Worm (Caenorhabditis elegans) whole organism, L3 larva: ENCODE results near the gene T10B9.9.

ENCODE experiments used
- R02D3.7 ChIP-seq: fragments of 150-350 bp; optimal IDR thresholded peaks from 2 replicates; lab custom pipeline; 2014; ENCODE audit warnings: missing biosample characterization, missing genetic modification characterization
- ZK546.5 ChIP-seq: sonication (generic microtip); optimal IDR thresholded peaks from 2 replicates; lab custom pipeline; 2017; ENCODE audit warnings: missing biosample characterization, missing genetic modification characterization
- aly-2 ChIP-seq: fragments of 150-350 bp; optimal IDR thresholded peaks from 2 replicates; lab custom pipeline; 2014; ENCODE audit warnings: missing biosample characterization, missing genetic modification characterization
- ceh-16 ChIP-seq: sonication (generic microtip); optimal IDR thresholded peaks from 2 replicates; lab custom pipeline; 2017; ENCODE audit warnings: missing biosample characterization, missing genetic modification characterization
- ceh-28 ChIP-seq: fragments of 150-350 bp; optimal IDR thresholded peaks from 2 replicates; lab custom pipeline; 2014; ENCODE audit warnings: missing biosample characterization, missing genetic modification reagents, missing genetic modification characterization
- ceh-82 ChIP-seq: fragments of 150-350 bp; optimal IDR thresholded peaks from 2 replicates; lab custom pipeline; 2014; ENCODE audit warnings: missing biosample characterization, missing genetic modification characterization
- ceh-9 ChIP-seq: sonication (generic microtip); optimal IDR thresholded peaks from 2 replicates; lab custom pipeline; 2018; ENCODE audit warnings: missing biosample characterization, missing genetic modification characterization
- egl-5 ChIP-seq: fragments of 150-350 bp; optimal IDR thresholded peaks from 2 replicates; lab custom pipeline; 2017; ENCODE audit warnings: missing biosample characterization, missing genetic modification reagents, missing genetic modification characterization, inconsistent platforms
- elt-1 ChIP-seq: fragments of 150-350 bp; optimal IDR thresholded peaks from 2 replicates; lab custom pipeline; 2014; ENCODE audit warnings: missing biosample characterization, missing genetic modification characterization
- elt-2 ChIP-seq: sonication (generic microtip); optimal IDR thresholded peaks from 2 replicates; lab custom pipeline; 2016; ENCODE audit warnings: missing genetic modification reagents, mild to moderate bottlenecking, missing genetic modification characterization, missing compliant biosample characterization
- elt-3 ChIP-seq, 3 experiments: fragments of 150-350 bp in 1 of 3; sonication (generic microtip) in 2 of 3; optimal IDR thresholded peaks; 2 replicates in 2 of 3; 4 replicates in 1 of 3; lab custom pipeline; 2014 to 2017; ENCODE audit warnings: missing biosample characterization in 3 of 3, missing genetic modification characterization in 3 of 3
- fos-1 ChIP-seq: fragments of 150-350 bp; optimal IDR thresholded peaks from 2 replicates; lab custom pipeline; 2014; ENCODE audit warnings: missing biosample characterization, missing genetic modification characterization
- hmg-11 ChIP-seq: sonication (generic microtip); optimal IDR thresholded peaks from 2 replicates; lab custom pipeline; 2016; ENCODE audit warnings: missing genetic modification characterization, missing compliant biosample characterization
- jun-1 ChIP-seq: fragments of 150-350 bp; optimal IDR thresholded peaks from 2 replicates; lab custom pipeline; 2014; ENCODE audit warnings: missing biosample characterization, missing genetic modification reagents, missing genetic modification characterization
- lin-15B ChIP-seq: fragments of 150-350 bp; optimal IDR thresholded peaks from 2 replicates; lab custom pipeline; 2014; ENCODE audit warnings: missing biosample characterization, missing genetic modification characterization
- lin-39 ChIP-seq: fragments of 150-350 bp; optimal IDR thresholded peaks from 2 replicates; lab custom pipeline; 2018; ENCODE audit warnings: missing biosample characterization, missing genetic modification reagents, missing genetic modification characterization
- lsy-12 ChIP-seq: sonication (generic microtip); optimal IDR thresholded peaks from 2 replicates; lab custom pipeline; 2016; ENCODE audit warnings: mild to moderate bottlenecking, missing genetic modification characterization, missing compliant biosample characterization
- mml-1 ChIP-seq: fragments of 150-350 bp; sonication (generic microtip); optimal IDR thresholded peaks from 3 replicates; lab custom pipeline; 2014; ENCODE audit warnings: missing biosample characterization, missing genetic modification characterization
- nfya-1 ChIP-seq: sonication (generic microtip); optimal IDR thresholded peaks from 2 replicates; lab custom pipeline; 2017; ENCODE audit warnings: missing genetic modification characterization, mild to moderate bottlenecking, missing compliant biosample characterization, antibody characterized with exemption, moderate library complexity; ENCODE audit not compliant: insufficient read depth
- nhr-12 ChIP-seq: fragments of 150-350 bp; optimal IDR thresholded peaks from 2 replicates; lab custom pipeline; 2014; ENCODE audit warnings: missing biosample characterization, missing genetic modification characterization
- nhr-23 ChIP-seq: fragments of 150-350 bp; optimal IDR thresholded peaks from 2 replicates; lab custom pipeline; 2014; ENCODE audit warnings: missing biosample characterization, missing genetic modification reagents, missing genetic modification characterization
- nhr-237 ChIP-seq: fragments of 150-350 bp; optimal IDR thresholded peaks from 2 replicates; lab custom pipeline; 2014; ENCODE audit warnings: missing biosample characterization, missing genetic modification characterization
- nhr-25 ChIP-seq: sonication (generic microtip); optimal IDR thresholded peaks from 2 replicates; lab custom pipeline; 2017; ENCODE audit warnings: missing biosample characterization, missing genetic modification characterization
- nhr-28 ChIP-seq: fragments of 150-350 bp; optimal IDR thresholded peaks from 2 replicates; lab custom pipeline; 2014; ENCODE audit warnings: missing biosample characterization, missing genetic modification characterization
- nhr-67 ChIP-seq: fragments of 150-350 bp; optimal IDR thresholded peaks from 2 replicates; lab custom pipeline; 2014; ENCODE audit warnings: missing biosample characterization, missing genetic modification characterization
- nhr-76 ChIP-seq: fragments of 150-350 bp; sonication (generic microtip); optimal IDR thresholded peaks from 5 replicates; lab custom pipeline; 2014; ENCODE audit warnings: missing biosample characterization, missing genetic modification characterization
- nhr-77 ChIP-seq: fragments of 150-350 bp; optimal IDR thresholded peaks from 2 replicates; lab custom pipeline; 2014; ENCODE audit warnings: missing biosample characterization, missing genetic modification characterization
- pha-4 ChIP-seq: fragments of 150-350 bp; optimal IDR thresholded peaks from 2 replicates; lab custom pipeline; 2014; ENCODE audit warnings: missing biosample characterization, missing genetic modification reagents, missing genetic modification characterization
- pqm-1 ChIP-seq: fragments of 150-350 bp; optimal IDR thresholded peaks from 2 replicates; lab custom pipeline; 2017; ENCODE audit warnings: missing biosample characterization, missing genetic modification characterization, inconsistent platforms
- sea-2 ChIP-seq: fragments of 150-350 bp; sonication (generic microtip); optimal IDR thresholded peaks from 4 replicates; lab custom pipeline; 2014; ENCODE audit warnings: missing biosample characterization, missing genetic modification reagents, missing genetic modification characterization
- skn-1 ChIP-seq: fragments of 150-350 bp; optimal IDR thresholded peaks from 2 replicates; lab custom pipeline; 2014; ENCODE audit warnings: missing biosample characterization, missing genetic modification characterization
- snpc-4 ChIP-seq: fragments of 150-350 bp; optimal IDR thresholded peaks from 2 replicates; lab custom pipeline; 2014; ENCODE audit warnings: missing biosample characterization, missing genetic modification characterization
- unc-39 ChIP-seq: sonication (generic microtip); optimal IDR thresholded peaks from 4 replicates; lab custom pipeline; 2017; ENCODE audit warnings: missing biosample characterization, missing genetic modification characterization
- unc-62 ChIP-seq: fragments of 150-350 bp; sonication (generic microtip); optimal IDR thresholded peaks from 4 replicates; lab custom pipeline; 2014; ENCODE audit warnings: missing biosample characterization, missing genetic modification reagents, missing genetic modification characterization
- zag-1 ChIP-seq: fragments of 150-350 bp; optimal IDR thresholded peaks from 2 replicates; lab custom pipeline; 2014; ENCODE audit warnings: missing biosample characterization, missing genetic modification characterization

The T10B9.9 gene

ce11 chrII:9775790-9776189 lies at the start of gene T10B9.9:
TSS of gene T10B9.9 (minus strand) at chrII:9775890.
- TF ChIP-seq zag-1 (tag; lab: Kevin White, UChicago) (no peak), nhr-12 (tag; lab: Kevin White, UChicago) (no peak), pqm-1 (tag; lab: Kevin White, UChicago) (no peak)

- TF ChIP-seq elt-3 (tag; optimal IDR thresholded peaks at IDR 0.05; lab: Kevin White, UChicago): peak in 1 of 3 experiments; percentile 14
- peak; percentile 89 for TF ChIP-seq pqm-1 (tag; lab: Kevin White, UChicago)
- peak; percentile 74 for TF ChIP-seq elt-2 (tag; lab: Kevin White, UChicago)
- TF ChIP-seq elt-1 (tag; lab: Kevin White, UChicago): no peak
- TF ChIP-seq, all 47 proteins: peak for 3
These were observed 31.9 kb upstream of the T10B9.9 start, which contains the start of gene cyp-13A8 for ce11 chrII:9807519-9807972. TSS of gene cyp-13A8 (minus strand) at chrII:9807569.

- TF ChIP-seq ceh-16 (tag; lab: Kevin White, UChicago) (no peak), nhr-25 (tag; lab: Kevin White, UChicago) (no peak), nhr-76 (tag; lab: Kevin White, UChicago) (no peak), lin-39 (tag; lab: Kevin White, UChicago) (no peak), skn-1 (no peak), lsy-12 (no peak), hmg-11 (no peak), elt-1 (tag; lab: Kevin White, UChicago) (no peak), ceh-9 (tag; lab: Kevin White, UChicago) (no peak), egl-5 (tag; lab: Kevin White, UChicago) (no peak)
These were observed 27.6 kb upstream of the T10B9.9 start, which contains the start of gene cyp-13A7 for ce11 chrII:9803320-9803719. TSS of gene cyp-13A7 (plus strand) at chrII:9803620.

ce11 chrII:9802642-9803041 lies 27.0 kb upstream of the T10B9.9 start, which contains the start of gene cyp-13A6:
TSS of gene cyp-13A6 (minus strand) at chrII:9802821.
- TF ChIP-seq unc-62 (GFP tag; lab: Kevin White, UChicago): no peak
- peak; percentile 26 for TF ChIP-seq elt-2 (tag; lab: Kevin White, UChicago)
- peak; percentile 2 for TF ChIP-seq pha-4
- TF ChIP-seq, all 47 proteins: peak for 2

- TF ChIP-seq aly-2 (tag; lab: Kevin White, UChicago): no peak
- TF ChIP-seq nhr-25 (tag; lab: Kevin White, UChicago): no peak
- TF ChIP-seq pqm-1 (tag; lab: Kevin White, UChicago): peak; percentile 65
- TF ChIP-seq pha-4: peak; percentile 64
- TF ChIP-seq elt-2 (tag; lab: Kevin White, UChicago): peak; percentile 37
- peak; percentile 47 for TF ChIP-seq nhr-23 (tag; lab: Kevin White, UChicago)
- no peak for TF ChIP-seq ceh-16 (tag; lab: Kevin White, UChicago)
These were observed 24.6 kb upstream of the T10B9.9 start, which contains the start of gene cyp-13A5 for ce11 chrII:9800251-9800650. TSS of gene cyp-13A5 (minus strand) at chrII:9800362.

- TF ChIP-seq unc-39 (tag; lab: Kevin White, UChicago) (no peak), elt-2 (tag; lab: Kevin White, UChicago) (peak; percentile 18), pqm-1 (tag; lab: Kevin White, UChicago) (peak; percentile 36), elt-1 (tag; lab: Kevin White, UChicago) (no peak)
These were observed 22.0 kb upstream of the T10B9.9 start, which contains the start of gene cyp-13A4 for ce11 chrII:9797664-9798063. TSS of gene cyp-13A4 (minus strand) at chrII:9797740.

- TF ChIP-seq unc-39 (tag; lab: Kevin White, UChicago) (no peak), snpc-4 (tag; lab: Kevin White, UChicago) (no peak), jun-1 (tag; lab: Kevin White, UChicago) (no peak)
These were observed 17.5 kb upstream of the T10B9.9 start, which contains the start of gene cyp-13A3 for ce11 chrII:9793197-9793596. TSS of gene cyp-13A3 (minus strand) at chrII:9793297.

- no peak for TF ChIP-seq ceh-82 (tag; lab: Kevin White, UChicago)
- no peak for TF ChIP-seq lin-39 (tag; lab: Kevin White, UChicago)
- no peak for TF ChIP-seq ceh-9 (tag; lab: Kevin White, UChicago)
- no peak for TF ChIP-seq lsy-12
- TF ChIP-seq ZK546.5: no peak
- TF ChIP-seq nhr-77 (tag; lab: Kevin White, UChicago): no peak
- no peak for TF ChIP-seq mml-1 (tag; lab: Kevin White, UChicago)
- TF ChIP-seq unc-62 (GFP tag; lab: Kevin White, UChicago): no peak
- TF ChIP-seq nhr-28: no peak
- no peak for TF ChIP-seq nhr-67 (tag; lab: Kevin White, UChicago)
- no peak for TF ChIP-seq nfya-1 (tag; lab: Kevin White, UChicago)
- peak; percentile 84 for TF ChIP-seq jun-1 (tag; lab: Kevin White, UChicago)
- TF ChIP-seq pqm-1 (tag; lab: Kevin White, UChicago): peak; percentile 98
- TF ChIP-seq ceh-28: no peak
- no peak for TF ChIP-seq snpc-4 (tag; lab: Kevin White, UChicago)
- no peak for TF ChIP-seq fos-1 (tag; lab: Kevin White, UChicago)
- no peak for TF ChIP-seq nhr-25 (tag; lab: Kevin White, UChicago)
- TF ChIP-seq lin-15B (tag; lab: Kevin White, UChicago): no peak
- no peak for TF ChIP-seq sea-2
- no peak for TF ChIP-seq elt-3 (tag; optimal IDR thresholded peaks at IDR 0.05; lab: Kevin White, UChicago)
- no peak for TF ChIP-seq nhr-237 (tag; lab: Kevin White, UChicago)
- peak; percentile 97 for TF ChIP-seq elt-2 (tag; lab: Kevin White, UChicago)
- TF ChIP-seq R02D3.7 (tag; lab: Kevin White, UChicago): no peak
These were observed 15.5 kb upstream of the T10B9.9 start for ce11 chrII:9791185-9791584.
